Fruit fly (Drosophila melanogaster) whole organism, adult: Measurements from ENCODE around the gene CG14013.

Experiments
- CG11617 ChIP-seq: fragments of 200-800 bp; sonication (Bioruptor generic); optimal IDR thresholded peaks from 2 replicates; lab custom pipeline; 2017; ENCODE audit warnings: mild to moderate bottlenecking, missing biosample characterization, missing genetic modification reagents, missing genetic modification characterization
- CG12768 ChIP-seq: fragments of 200-800 bp; sonication (Bioruptor generic); optimal IDR thresholded peaks from 2 replicates; lab custom pipeline; 2017; ENCODE audit warnings: missing biosample characterization, missing genetic modification characterization, mild to moderate bottlenecking, moderate library complexity, missing genetic modification reagents
- CG14711 ChIP-seq: fragments of 200-800 bp; sonication (Bioruptor generic); optimal IDR thresholded peaks from 2 replicates; lab custom pipeline; 2018; ENCODE audit warnings: missing biosample characterization, mild to moderate bottlenecking, missing genetic modification characterization, moderate library complexity
- CG1620 ChIP-seq: fragments of 200-800 bp; sonication (Bioruptor generic); optimal IDR thresholded peaks from 2 replicates; lab custom pipeline; 2016; ENCODE audit warnings: missing biosample characterization, missing genetic modification characterization
- Crg-1 ChIP-seq: fragments of 200-800 bp; sonication (Bioruptor generic); optimal IDR thresholded peaks from 2 replicates; lab custom pipeline; 2016; ENCODE audit warnings: missing biosample characterization, missing genetic modification characterization
- cic ChIP-seq: fragments of 200-800 bp; sonication (Bioruptor generic); optimal IDR thresholded peaks from 2 replicates; lab custom pipeline; 2017; ENCODE audit warnings: missing biosample characterization, mild to moderate bottlenecking, missing genetic modification characterization, moderate library complexity
- cnc ChIP-seq, 2 experiments: fragments of >200 bp; optimal IDR thresholded peaks; 2 replicates each; lab custom pipeline; 2017
- ovo ChIP-seq: fragments of 200-800 bp; sonication (Bioruptor generic); optimal IDR thresholded peaks from 2 replicates; lab custom pipeline; 2016; ENCODE audit warnings: missing biosample characterization, missing genetic modification characterization
- pad ChIP-seq: fragments of 200-800 bp; sonication (Bioruptor generic); optimal IDR thresholded peaks from 3 replicates; lab custom pipeline; 2017; ENCODE audit warnings: missing biosample characterization, missing genetic modification characterization, mild to moderate bottlenecking, moderate library complexity, missing genetic modification reagents

dm6 chr2L:5505130-5505529, 48.5 kb downstream of the CG14013 start:
- no peak for TF ChIP-seq CG1620 (GFP tag; lab: Kevin White, UChicago)
- TF ChIP-seq cic: no peak
- TF ChIP-seq CG14711 (tag; lab: Kevin White, UChicago): no peak
- TF ChIP-seq pad (GFP tag; lab: Kevin White, UChicago): no peak
- no peak for TF ChIP-seq cnc (optimal IDR thresholded peaks at IDR 0.05; lab: Kevin White, UChicago)
- no peak for TF ChIP-seq ovo (GFP tag; lab: Kevin White, UChicago)
- TF ChIP-seq Crg-1 (GFP tag; lab: Kevin White, UChicago): no peak
- TF ChIP-seq CG11617 (GFP tag; lab: Kevin White, UChicago): no peak
- no peak for TF ChIP-seq CG12768
